Worm (Caenorhabditis elegans) whole organism, late embryonic: Measurements from ENCODE around the gene M03C11.3.

Source experiments
- C08G9.2 ChIP-seq: sonication (generic microtip); optimal IDR thresholded peaks from 2 replicates; lab custom pipeline; 2016; ENCODE audit warnings: mild to moderate bottlenecking, missing genetic modification characterization, moderate library complexity, missing compliant biosample characterization
- F13H6.1 ChIP-seq: sonication (generic microtip); optimal IDR thresholded peaks from 2 replicates; lab custom pipeline; 2016; ENCODE audit warnings: missing genetic modification characterization, missing compliant biosample characterization
- K09A11.1 ChIP-seq: sonication (generic microtip); optimal IDR thresholded peaks from 2 replicates; lab custom pipeline; 2017; ENCODE audit warnings: antibody characterized with exemption, mild to moderate bottlenecking, missing genetic modification characterization, missing compliant biosample characterization; ENCODE audit not compliant: insufficient read depth
- T23F11.4 ChIP-seq: fragments of 200-800 bp; sonication (Bioruptor generic); optimal IDR thresholded peaks from 2 replicates; lab custom pipeline; 2018; ENCODE audit warnings: mild to moderate bottlenecking, missing genetic modification characterization, missing compliant biosample characterization
- Y22D7AL.16 ChIP-seq: sonication (generic microtip); optimal IDR thresholded peaks from 2 replicates; lab custom pipeline; 2016; ENCODE audit warnings: missing genetic modification characterization, missing compliant biosample characterization
- ama-1 ChIP-seq: fragments of 150-350 bp; optimal IDR thresholded peaks from 2 replicates; lab custom pipeline; 2014
- ceh-18 ChIP-seq: sonication (generic microtip); optimal IDR thresholded peaks from 2 replicates; lab custom pipeline; 2016; ENCODE audit warnings: missing genetic modification characterization, missing compliant biosample characterization
- ceh-19 ChIP-seq: fragments of 200-800 bp; sonication (Bioruptor generic); optimal IDR thresholded peaks from 2 replicates; lab custom pipeline; 2018; ENCODE audit warnings: mild to moderate bottlenecking, missing genetic modification characterization, missing compliant biosample characterization
- ceh-2 ChIP-seq: sonication (generic microtip); optimal IDR thresholded peaks from 2 replicates; lab custom pipeline; 2016; ENCODE audit warnings: missing genotype, missing genetic modification characterization, missing compliant biosample characterization
- ceh-24 ChIP-seq: sonication (generic microtip); optimal IDR thresholded peaks from 2 replicates; lab custom pipeline; 2016; ENCODE audit warnings: mild to moderate bottlenecking, missing genetic modification characterization, missing compliant biosample characterization
- ceh-30 ChIP-seq: fragments of 150-350 bp; optimal IDR thresholded peaks from 2 replicates; lab custom pipeline; 2014; ENCODE audit warnings: missing biosample characterization, missing genetic modification characterization
- ceh-31 ChIP-seq: sonication (generic microtip); optimal IDR thresholded peaks from 2 replicates; lab custom pipeline; 2016; ENCODE audit warnings: missing genetic modification characterization, missing compliant biosample characterization
- ceh-34 ChIP-seq: sonication (generic microtip); optimal IDR thresholded peaks from 2 replicates; lab custom pipeline; 2016; ENCODE audit warnings: mild to moderate bottlenecking, missing genetic modification characterization, missing compliant biosample characterization
- ceh-45 ChIP-seq: fragments of 200-800 bp; sonication (Bioruptor generic); IDR thresholded peaks from 2 replicates; pipeline ENCODE4 v1.3.6; 2022; ENCODE audit warnings: missing genetic modification reagents, missing genetic modification characterization, missing compliant biosample characterization
- ceh-6 ChIP-seq: fragments of 200-800 bp; sonication (Bioruptor generic); optimal IDR thresholded peaks from 2 replicates; lab custom pipeline; 2018; ENCODE audit warnings: mild to moderate bottlenecking, missing genetic modification characterization, missing compliant biosample characterization
- dve-1 ChIP-seq: sonication (generic microtip); optimal IDR thresholded peaks from 2 replicates; lab custom pipeline; 2017; ENCODE audit warnings: antibody characterized with exemption, mild to moderate bottlenecking, missing genetic modification characterization, missing compliant biosample characterization
- elt-2 ChIP-seq: sonication (generic microtip); optimal IDR thresholded peaks from 2 replicates; lab custom pipeline; 2016; ENCODE audit warnings: missing genetic modification reagents, missing genetic modification characterization, missing compliant biosample characterization
- ets-4 ChIP-seq: sonication (generic microtip); optimal IDR thresholded peaks from 2 replicates; lab custom pipeline; 2016; ENCODE audit warnings: missing genetic modification characterization, missing compliant biosample characterization
- fax-1 ChIP-seq: sonication (generic microtip); optimal IDR thresholded peaks from 2 replicates; lab custom pipeline; 2016; ENCODE audit warnings: missing genotype, missing genetic modification characterization, missing compliant biosample characterization
- fkh-10 ChIP-seq: fragments of 150-350 bp; optimal IDR thresholded peaks from 2 replicates; lab custom pipeline; 2014; ENCODE audit warnings: missing biosample characterization, missing genetic modification reagents, missing genetic modification characterization
- fkh-6 ChIP-seq: sonication (generic microtip); optimal IDR thresholded peaks from 2 replicates; lab custom pipeline; 2016; ENCODE audit warnings: missing genetic modification characterization, missing compliant biosample characterization
- hlh-15 ChIP-seq: sonication (generic microtip); optimal IDR thresholded peaks from 2 replicates; lab custom pipeline; 2016; ENCODE audit warnings: missing genetic modification characterization, missing compliant biosample characterization
- madf-2 ChIP-seq: sonication (generic microtip); optimal IDR thresholded peaks from 2 replicates; lab custom pipeline; 2017; ENCODE audit warnings: missing genetic modification characterization, missing compliant biosample characterization
- mec-3 ChIP-seq: sonication (generic microtip); optimal IDR thresholded peaks from 2 replicates; lab custom pipeline; 2016; ENCODE audit warnings: borderline replicate concordance, missing genetic modification characterization, missing compliant biosample characterization
- nhr-232 ChIP-seq: sonication (generic microtip); optimal IDR thresholded peaks from 2 replicates; lab custom pipeline; 2016; ENCODE audit warnings: missing genetic modification characterization, missing compliant biosample characterization
- npax-4 ChIP-seq: sonication (generic microtip); optimal IDR thresholded peaks from 2 replicates; lab custom pipeline; 2016; ENCODE audit warnings: missing genetic modification characterization, missing compliant biosample characterization
- odd-2 ChIP-seq: sonication (generic microtip); optimal IDR thresholded peaks from 2 replicates; lab custom pipeline; 2017; ENCODE audit warnings: antibody characterized with exemption, mild to moderate bottlenecking, missing genetic modification characterization, missing compliant biosample characterization
- pag-3 ChIP-seq: sonication (generic microtip); optimal IDR thresholded peaks from 2 replicates; lab custom pipeline; 2016; ENCODE audit warnings: missing compliant biosample characterization, missing genetic modification characterization, borderline replicate concordance
- pax-1 ChIP-seq: fragments of 150-350 bp; optimal IDR thresholded peaks from 2 replicates; lab custom pipeline; 2014; ENCODE audit warnings: missing biosample characterization, missing genetic modification characterization
- pha-2 ChIP-seq: sonication (generic microtip); optimal IDR thresholded peaks from 2 replicates; lab custom pipeline; 2017; ENCODE audit warnings: mild to moderate bottlenecking, missing genetic modification characterization, missing compliant biosample characterization
- pha-4 ChIP-seq: fragments of 150-350 bp; optimal IDR thresholded peaks from 2 replicates; lab custom pipeline; 2018; ENCODE audit warnings: missing biosample characterization, missing genetic modification reagents, missing genetic modification characterization
- pqm-1 ChIP-seq: sonication (generic microtip); optimal IDR thresholded peaks from 2 replicates; lab custom pipeline; 2016; ENCODE audit warnings: missing genetic modification characterization, missing compliant biosample characterization
- pros-1 ChIP-seq: fragments of 150-350 bp; optimal IDR thresholded peaks from 2 replicates; lab custom pipeline; 2014; ENCODE audit warnings: missing biosample characterization, missing genetic modification reagents, missing genetic modification characterization
- ref-2 ChIP-seq: sonication (generic microtip); optimal IDR thresholded peaks from 2 replicates; lab custom pipeline; 2016; ENCODE audit warnings: missing genetic modification characterization, missing compliant biosample characterization
- tbx-7 ChIP-seq: sonication (generic microtip); optimal IDR thresholded peaks from 2 replicates; lab custom pipeline; 2016; ENCODE audit warnings: missing genotype, missing genetic modification characterization, missing compliant biosample characterization
- ttx-3 ChIP-seq: sonication (generic microtip); optimal IDR thresholded peaks from 2 replicates; lab custom pipeline; 2016; ENCODE audit warnings: missing genetic modification reagents, missing genetic modification characterization, missing compliant biosample characterization
- unc-55 ChIP-seq: sonication (generic microtip); optimal IDR thresholded peaks from 2 replicates; lab custom pipeline; 2017; ENCODE audit warnings: missing biosample characterization, missing genetic modification reagents, missing genetic modification characterization
- unc-86 ChIP-seq: sonication (generic microtip); optimal IDR thresholded peaks from 2 replicates; lab custom pipeline; 2016; ENCODE audit warnings: missing genetic modification characterization, missing compliant biosample characterization
- ztf-16 ChIP-seq: sonication (generic microtip); optimal IDR thresholded peaks from 2 replicates; lab custom pipeline; 2017; ENCODE audit warnings: missing genetic modification characterization, missing compliant biosample characterization

Gene M03C11.3

ce11 chrIII:10386476-10386875, 18.4 kb upstream of the M03C11.3 start, which contains the start of gene C38H2.3:
Gene C38H2.3, minus strand, starts transcription at chrIII:10386576.
- TF ChIP-seq fax-1 (tag; lab: Kevin White, UChicago) (no peak), ceh-31 (tag; lab: Kevin White, UChicago) (no peak), madf-2 (no peak), ceh-19 (GFP tag; lab: Kevin White, UChicago) (no peak), T23F11.4 (GFP tag; lab: Kevin White, UChicago) (no peak), nhr-232 (tag; lab: Kevin White, UChicago) (no peak), pqm-1 (tag; lab: Kevin White, UChicago) (no peak), pag-3 (tag; lab: Kevin White, UChicago) (no peak), fkh-10 (GFP tag; lab: Kevin White, UChicago) (no peak), odd-2 (tag; lab: Kevin White, UChicago) (no peak), dve-1 (tag; lab: Kevin White, UChicago) (no peak), K09A11.1 (tag; lab: Kevin White, UChicago) (no peak), ceh-6 (no peak), ets-4 (tag; lab: Kevin White, UChicago) (no peak), F13H6.1 (tag; lab: Kevin White, UChicago) (no peak)

ce11 chrIII:10389608-10390007, 15.3 kb upstream of the M03C11.3 start:
- TF ChIP-seq ama-1 (lab: Kevin White, UChicago) (no peak), ceh-24 (tag; lab: Kevin White, UChicago) (no peak), ref-2 (tag; lab: Kevin White, UChicago) (no peak), fkh-6 (tag; lab: Kevin White, UChicago) (no peak), pros-1 (no peak), odd-2 (tag; lab: Kevin White, UChicago) (no peak), ceh-34 (tag; lab: Kevin White, UChicago) (no peak)
- TF ChIP-seq, all 69 proteins: peak for 0

- TF ChIP-seq tbx-7 (tag; lab: Kevin White, UChicago) (no peak), pha-2 (tag; lab: Kevin White, UChicago) (no peak), odd-2 (tag; lab: Kevin White, UChicago) (no peak), C08G9.2 (tag; lab: Kevin White, UChicago) (no peak), ttx-3 (tag; lab: Kevin White, UChicago) (no peak), ceh-45 (GFP tag; lab: Robert Waterston, UW) (no peak), ceh-30 (no peak), ztf-16 (tag; lab: Kevin White, UChicago) (no peak), ceh-2 (tag; lab: Kevin White, UChicago) (no peak), hlh-15 (tag; lab: Kevin White, UChicago) (no peak), elt-2 (tag; lab: Kevin White, UChicago) (no peak), ceh-19 (GFP tag; lab: Kevin White, UChicago) (no peak), pros-1 (no peak), ceh-18 (tag; lab: Kevin White, UChicago) (no peak), unc-86 (tag; lab: Kevin White, UChicago) (no peak), pha-4 (tag; lab: Kevin White, UChicago) (no peak), Y22D7AL.16 (tag; lab: Kevin White, UChicago) (no peak), madf-2 (no peak), npax-4 (tag; lab: Kevin White, UChicago) (no peak)
- TF ChIP-seq, all 69 proteins: peak for 0
These were observed 13.2 kb upstream of the M03C11.3 start, which contains the start of gene M03C11.9 for ce11 chrIII:10391628-10392027. Gene M03C11.9, minus strand, starts transcription at chrIII:10391728.

DNA sequence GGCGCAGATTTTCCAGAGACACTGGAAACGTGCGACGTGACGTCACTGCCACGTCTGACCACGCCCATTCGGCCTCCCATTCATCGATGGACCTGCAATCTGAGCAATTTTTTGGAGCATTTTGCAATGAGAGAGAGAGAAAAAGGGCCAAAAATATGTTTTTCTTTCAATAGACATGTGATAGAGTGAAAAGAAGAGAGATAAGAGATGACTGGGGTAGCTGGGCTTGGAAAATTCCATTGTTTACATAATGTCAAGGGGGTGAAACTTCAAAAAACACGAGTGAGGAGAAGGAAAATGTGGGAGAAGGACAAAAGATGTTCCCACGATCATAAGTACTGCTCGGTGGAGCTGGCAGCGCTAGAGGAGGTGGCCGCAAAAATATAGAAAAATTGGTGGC, 8.9 kb upstream of the M03C11.3 start, which contains the start of gene M03C11.1:
Gene M03C11.1 (minus strand): TSS at position 101 of the 400 bp plus-strand sequence.
- no peak for TF ChIP-seq ama-1 (lab: Kevin White, UChicago)
- no peak for TF ChIP-seq hlh-15 (tag; lab: Kevin White, UChicago)
- no peak for TF ChIP-seq ets-4 (tag; lab: Kevin White, UChicago)
- no peak for TF ChIP-seq pha-4 (tag; lab: Kevin White, UChicago)
- no peak for TF ChIP-seq pax-1
- no peak for TF ChIP-seq unc-55 (GFP tag; lab: Kevin White, UChicago)
- TF ChIP-seq ceh-6 = no peak
- TF ChIP-seq elt-2 (tag; lab: Kevin White, UChicago) = no peak
- no peak for TF ChIP-seq ceh-34 (tag; lab: Kevin White, UChicago)
- TF ChIP-seq mec-3 (tag; lab: Kevin White, UChicago) = no peak
